Worm (Caenorhabditis elegans): ENCODE data around the gene cutl-18.
"Not testable (repeated sequence)": the region's sequence is repeated elsewhere in the genome, so short reads cannot be mapped to it uniquely, and the experiment has no call there.

DNA sequence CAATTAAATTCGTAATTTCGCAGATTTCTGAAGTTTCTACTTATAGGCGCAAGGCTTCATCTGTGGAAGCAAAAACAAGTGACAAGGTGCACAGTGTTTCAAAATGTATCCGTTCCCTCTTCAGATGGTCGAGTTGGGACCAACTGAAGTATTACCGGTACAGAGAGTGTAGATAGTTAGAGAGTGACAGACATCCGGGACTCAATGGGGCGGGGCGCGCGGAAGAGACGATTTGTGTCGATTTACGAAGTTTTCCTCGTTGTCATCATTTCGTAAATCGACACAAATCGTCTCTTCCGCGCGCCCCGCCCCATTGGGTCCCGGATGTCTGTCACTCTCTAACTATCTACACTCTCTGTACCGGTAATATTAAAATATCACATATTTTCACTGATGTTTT, 30.6 kb downstream of the cutl-18 start, which contains the start of gene C03E10.3:
- not testable (repeated sequence) for TF ChIP-seq R02D3.7 (tag; optimal IDR thresholded peaks at IDR 0.05); ama-1 (optimal IDR thresholded peaks at IDR 0.05); mdl-1 (tag; optimal IDR thresholded peaks at IDR 0.05); ceh-82 (tag; optimal IDR thresholded peaks at IDR 0.05); nhr-25 (tag; optimal IDR thresholded peaks at IDR 0.05); ZK546.5 (tag; optimal IDR thresholded peaks at IDR 0.05)
